Worm (Caenorhabditis elegans) whole organism, L3 larva: ENCODE measurements around the gene pqn-87.

Experiments used
- R02D3.7 ChIP-seq: fragments of 150-350 bp; optimal IDR thresholded peaks from 2 replicates; lab custom pipeline; 2014; ENCODE audit warnings: missing biosample characterization, missing genetic modification characterization
- ama-1 ChIP-seq: fragments of 150-350 bp; optimal IDR thresholded peaks from 2 replicates; lab custom pipeline; 2018
- ceh-16 ChIP-seq: sonication (generic microtip); optimal IDR thresholded peaks from 2 replicates; lab custom pipeline; 2017; ENCODE audit warnings: missing biosample characterization, missing genetic modification characterization
- ceh-28 ChIP-seq: fragments of 150-350 bp; optimal IDR thresholded peaks from 2 replicates; lab custom pipeline; 2014; ENCODE audit warnings: missing biosample characterization, missing genetic modification reagents, missing genetic modification characterization
- ceh-82 ChIP-seq: fragments of 150-350 bp; optimal IDR thresholded peaks from 2 replicates; lab custom pipeline; 2014; ENCODE audit warnings: missing biosample characterization, missing genetic modification characterization
- elt-1 ChIP-seq: fragments of 150-350 bp; optimal IDR thresholded peaks from 2 replicates; lab custom pipeline; 2014; ENCODE audit warnings: missing biosample characterization, missing genetic modification characterization
- elt-2 ChIP-seq: sonication (generic microtip); optimal IDR thresholded peaks from 2 replicates; lab custom pipeline; 2016; ENCODE audit warnings: missing genetic modification reagents, mild to moderate bottlenecking, missing genetic modification characterization, missing compliant biosample characterization
- elt-3 ChIP-seq, 3 experiments: fragments of 150-350 bp in 1 of 3; sonication (generic microtip) in 2 of 3; optimal IDR thresholded peaks; 2 replicates in 2 of 3; 4 replicates in 1 of 3; lab custom pipeline; 2014 to 2017; ENCODE audit warnings: missing biosample characterization in 3 of 3, missing genetic modification characterization in 3 of 3
- fkh-10 ChIP-seq: sonication (generic microtip); optimal IDR thresholded peaks from 2 replicates; lab custom pipeline; 2017; ENCODE audit warnings: missing biosample characterization, missing genetic modification reagents, missing genetic modification characterization
- hmg-11 ChIP-seq: sonication (generic microtip); optimal IDR thresholded peaks from 2 replicates; lab custom pipeline; 2016; ENCODE audit warnings: missing genetic modification characterization, missing compliant biosample characterization
- jun-1 ChIP-seq: fragments of 150-350 bp; optimal IDR thresholded peaks from 2 replicates; lab custom pipeline; 2014; ENCODE audit warnings: missing biosample characterization, missing genetic modification reagents, missing genetic modification characterization
- lsy-12 ChIP-seq: sonication (generic microtip); optimal IDR thresholded peaks from 2 replicates; lab custom pipeline; 2016; ENCODE audit warnings: mild to moderate bottlenecking, missing genetic modification characterization, missing compliant biosample characterization
- mdl-1 ChIP-seq: fragments of 150-350 bp; optimal IDR thresholded peaks from 2 replicates; lab custom pipeline; 2014; ENCODE audit warnings: missing biosample characterization, missing genetic modification characterization
- mml-1 ChIP-seq: fragments of 150-350 bp; sonication (generic microtip); optimal IDR thresholded peaks from 3 replicates; lab custom pipeline; 2014; ENCODE audit warnings: missing biosample characterization, missing genetic modification characterization
- nhr-11 ChIP-seq: fragments of 150-350 bp; optimal IDR thresholded peaks from 2 replicates; lab custom pipeline; 2014; ENCODE audit warnings: missing biosample characterization, missing genetic modification characterization
- nhr-23 ChIP-seq: fragments of 150-350 bp; optimal IDR thresholded peaks from 2 replicates; lab custom pipeline; 2014; ENCODE audit warnings: missing biosample characterization, missing genetic modification reagents, missing genetic modification characterization
- nhr-25 ChIP-seq: sonication (generic microtip); optimal IDR thresholded peaks from 2 replicates; lab custom pipeline; 2017; ENCODE audit warnings: missing biosample characterization, missing genetic modification characterization
- nhr-67 ChIP-seq: fragments of 150-350 bp; optimal IDR thresholded peaks from 2 replicates; lab custom pipeline; 2014; ENCODE audit warnings: missing biosample characterization, missing genetic modification characterization
- nhr-76 ChIP-seq: fragments of 150-350 bp; sonication (generic microtip); optimal IDR thresholded peaks from 5 replicates; lab custom pipeline; 2014; ENCODE audit warnings: missing biosample characterization, missing genetic modification characterization
- pha-4 ChIP-seq: fragments of 150-350 bp; optimal IDR thresholded peaks from 2 replicates; lab custom pipeline; 2014; ENCODE audit warnings: missing biosample characterization, missing genetic modification reagents, missing genetic modification characterization
- pqm-1 ChIP-seq: fragments of 150-350 bp; optimal IDR thresholded peaks from 2 replicates; lab custom pipeline; 2017; ENCODE audit warnings: missing biosample characterization, missing genetic modification characterization, inconsistent platforms
- skn-1 ChIP-seq: fragments of 150-350 bp; optimal IDR thresholded peaks from 2 replicates; lab custom pipeline; 2014; ENCODE audit warnings: missing biosample characterization, missing genetic modification characterization
- tbx-2 ChIP-seq: sonication (generic microtip); optimal IDR thresholded peaks from 2 replicates; lab custom pipeline; 2016; ENCODE audit warnings: mild to moderate bottlenecking, missing genetic modification characterization, missing compliant biosample characterization
- unc-62 ChIP-seq: fragments of 150-350 bp; sonication (generic microtip); optimal IDR thresholded peaks from 4 replicates; lab custom pipeline; 2014; ENCODE audit warnings: missing biosample characterization, missing genetic modification reagents, missing genetic modification characterization
- zag-1 ChIP-seq: fragments of 150-350 bp; optimal IDR thresholded peaks from 2 replicates; lab custom pipeline; 2014; ENCODE audit warnings: missing biosample characterization, missing genetic modification characterization

pqn-87 gene

ce11 chrII:12263971-12264554 is 39.2 kb upstream of the pqn-87 start, which contains the start of gene faxc-1:
TSS of gene faxc-1 (plus strand) at chrII:12264192.
- TF ChIP-seq unc-62 (GFP tag; lab: Kevin White, UChicago) (peak; percentile 12), nhr-25 (tag; lab: Kevin White, UChicago) (peak; percentile 22), tbx-2 (no peak)

- TF ChIP-seq nhr-25 (tag; lab: Kevin White, UChicago) (peak; percentile 99), ceh-82 (no peak), elt-3 (tag; optimal IDR thresholded peaks at IDR 0.05; lab: Kevin White, UChicago) (peak in 1 of 3 experiments; percentile 34), R02D3.7 (tag; lab: Kevin White, UChicago) (no peak), unc-62 (GFP tag; lab: Kevin White, UChicago) (peak; percentile 10), mml-1 (tag; lab: Kevin White, UChicago) (no peak), hmg-11 (tag; lab: Kevin White, UChicago) (peak; percentile 15), elt-1 (tag; lab: Kevin White, UChicago) (peak; percentile 65), nhr-23 (peak; percentile 63)
These were observed 37.7 kb upstream of the pqn-87 start for ce11 chrII:12262567-12262966.

ce11 chrII:12261147-12261821 is 36.4 kb upstream of the pqn-87 start:
- TF ChIP-seq nhr-25 (tag; lab: Kevin White, UChicago) (peak; percentile 14), ama-1 (lab: Kevin White, UChicago) (peak; percentile 16), pha-4 (tag; lab: Kevin White, UChicago) (peak; percentile 11), elt-2 (tag; lab: Kevin White, UChicago) (peak; percentile 2), skn-1 (tag; lab: Kevin White, UChicago) (no peak)

- TF ChIP-seq nhr-11 (tag; lab: Kevin White, UChicago) = no peak
- TF ChIP-seq nhr-76 (tag; lab: Kevin White, UChicago) = no peak
- TF ChIP-seq lsy-12 (tag; lab: Kevin White, UChicago) = no peak
- TF ChIP-seq ceh-82 = no peak
- TF ChIP-seq elt-2 (tag; lab: Kevin White, UChicago) = no peak
- no peak for TF ChIP-seq nhr-25 (tag; lab: Kevin White, UChicago)
- TF ChIP-seq, all 47 proteins: peak for 0
These were observed 35.7 kb upstream of the pqn-87 start for ce11 chrII:12260538-12260937.

- TF ChIP-seq mdl-1 (no peak), ceh-28 (tag; lab: Kevin White, UChicago) (peak; percentile 89), nhr-25 (tag; lab: Kevin White, UChicago) (no peak)
These were observed 32.2 kb upstream of the pqn-87 start for ce11 chrII:12257095-12257494.

ce11 chrII:12256528-12256927 is 31.6 kb upstream of the pqn-87 start, which contains the start of gene parn-2:
TSS of gene parn-2 (minus strand) at chrII:12256628.
- TF ChIP-seq fkh-10 (GFP tag; lab: Kevin White, UChicago) (no peak), nhr-67 (tag; lab: Kevin White, UChicago) (no peak)

ce11 chrII:12255545-12256233 is 30.8 kb upstream of the pqn-87 start:
- TF ChIP-seq zag-1 (tag; lab: Kevin White, UChicago) (no peak), mdl-1 (no peak), ceh-28 (tag; lab: Kevin White, UChicago) (peak; percentile 98), ceh-16 (no peak), fkh-10 (GFP tag; lab: Kevin White, UChicago) (no peak), nhr-25 (tag; lab: Kevin White, UChicago) (no peak), jun-1 (tag; lab: Kevin White, UChicago) (no peak), hmg-11 (tag; lab: Kevin White, UChicago) (peak; percentile 13)

- no peak for TF ChIP-seq skn-1 (tag; lab: Kevin White, UChicago)
- no peak for TF ChIP-seq pqm-1
- TF ChIP-seq ceh-28 (tag; lab: Kevin White, UChicago) = no peak
- TF ChIP-seq ceh-82 = no peak
These were observed 24.2 kb upstream of the pqn-87 start, which contains the start of gene tag-276 for ce11 chrII:12249042-12249441. TSS of gene tag-276 (minus strand) at chrII:12249142.
